Worm (Caenorhabditis elegans) whole organism, mixed stage, embryonic: ENCODE results near the gene F09F9.2.

Experiments
- blmp-1 ChIP-seq: fragments of 150-350 bp; optimal IDR thresholded peaks from 2 replicates; lab custom pipeline; 2014; ENCODE audit warnings: missing biosample characterization, missing genetic modification characterization
- ces-1 ChIP-seq: fragments of 150-350 bp; optimal IDR thresholded peaks from 2 replicates; lab custom pipeline; 2014; ENCODE audit warnings: missing biosample characterization, missing genetic modification reagents, missing genetic modification characterization
- mab-5 ChIP-seq: fragments of 150-350 bp; optimal IDR thresholded peaks from 2 replicates; lab custom pipeline; 2014; ENCODE audit warnings: missing biosample characterization, missing genetic modification characterization
- mep-1 ChIP-seq: fragments of 150-350 bp; optimal IDR thresholded peaks from 2 replicates; lab custom pipeline; 2017; ENCODE audit warnings: missing biosample characterization, missing genetic modification reagents, missing genetic modification characterization, inconsistent platforms
- nhr-237 ChIP-seq: fragments of 150-350 bp; optimal IDR thresholded peaks from 2 replicates; lab custom pipeline; 2014; ENCODE audit warnings: missing biosample characterization, missing genetic modification characterization
- nhr-28 ChIP-seq: fragments of 150-350 bp; optimal IDR thresholded peaks from 2 replicates; lab custom pipeline; 2014; ENCODE audit warnings: missing biosample characterization, missing genetic modification characterization
- snpc-4 ChIP-seq: fragments of 150-350 bp; optimal IDR thresholded peaks from 2 replicates; lab custom pipeline; 2014; ENCODE audit warnings: missing biosample characterization, missing genetic modification characterization
- unc-39 ChIP-seq: fragments of 150-350 bp; optimal IDR thresholded peaks from 2 replicates; lab custom pipeline; 2014; ENCODE audit warnings: missing biosample characterization, missing genetic modification characterization
- unc-62 ChIP-seq: fragments of 150-350 bp; optimal IDR thresholded peaks from 2 replicates; lab custom pipeline; 2014; ENCODE audit warnings: missing biosample characterization, missing genetic modification reagents, missing genetic modification characterization
- zip-8 ChIP-seq: fragments of 150-350 bp; optimal IDR thresholded peaks from 2 replicates; lab custom pipeline; 2014; ENCODE audit warnings: missing biosample characterization, missing genetic modification characterization

DNA sequence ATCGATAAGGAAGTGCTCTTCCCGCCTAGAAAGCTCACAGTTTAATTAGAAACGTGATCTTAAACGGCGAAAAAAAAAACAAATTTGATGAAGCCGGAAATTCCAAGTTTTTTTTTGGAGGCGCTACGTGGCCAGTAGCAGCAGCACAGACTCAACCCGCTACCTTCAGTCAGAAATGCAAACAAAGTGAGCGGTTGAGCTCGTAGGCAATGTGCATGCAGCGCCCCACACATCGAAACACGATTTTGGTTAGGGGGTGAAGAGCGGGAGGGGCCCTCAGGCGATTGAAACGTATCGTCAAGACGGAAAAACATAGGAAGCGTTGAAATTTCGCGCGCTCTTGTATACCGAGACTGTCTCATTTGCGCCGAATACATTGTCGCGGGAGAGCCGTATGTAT is 40.0 kb upstream of the F09F9.2 start:
- TF ChIP-seq nhr-28 (tag; lab: Kevin White, UChicago) (no peak), nhr-237 (tag; lab: Kevin White, UChicago) (no peak), unc-62 (GFP tag; lab: Kevin White, UChicago) (no peak), blmp-1 (tag; lab: Kevin White, UChicago) (no peak), unc-39 (tag; lab: Kevin White, UChicago) (no peak), snpc-4 (tag; lab: Kevin White, UChicago) (no peak), ces-1 (GFP tag; lab: Kevin White, UChicago) (no peak), mep-1 (tag; lab: Kevin White, UChicago) (no peak), mab-5 (tag; lab: Kevin White, UChicago) (no peak), zip-8 (no peak)
